Fruit fly (Drosophila melanogaster): ENCODE results near the gene CG6765.

- TF ChIP-seq CG8478 (optimal IDR thresholded peaks at IDR 0.05) (no peak), usp (GFP tag; optimal IDR thresholded peaks at IDR 0.05) (no peak), Dll (optimal IDR thresholded peaks at IDR 0.05) (no peak), EcR (GFP tag; optimal IDR thresholded peaks at IDR 0.05) (no peak)
These were observed 2.2 kb downstream of the CG6765 start, which contains the start of gene CG6683 for dm6 chr3L:8514768-8515167.
